Fruit fly (Drosophila melanogaster) whole organism, larva: ENCODE measurements around the gene CG3652.

ENCODE experiments used
- noc ChIP-seq: fragments of 200-800 bp; sonication (Bioruptor generic); optimal IDR thresholded peaks from 3 replicates; lab custom pipeline; 2019; ENCODE audit warnings: missing biosample characterization, mild to moderate bottlenecking, missing genetic modification characterization, moderate library complexity

CG3652 gene

DNA sequence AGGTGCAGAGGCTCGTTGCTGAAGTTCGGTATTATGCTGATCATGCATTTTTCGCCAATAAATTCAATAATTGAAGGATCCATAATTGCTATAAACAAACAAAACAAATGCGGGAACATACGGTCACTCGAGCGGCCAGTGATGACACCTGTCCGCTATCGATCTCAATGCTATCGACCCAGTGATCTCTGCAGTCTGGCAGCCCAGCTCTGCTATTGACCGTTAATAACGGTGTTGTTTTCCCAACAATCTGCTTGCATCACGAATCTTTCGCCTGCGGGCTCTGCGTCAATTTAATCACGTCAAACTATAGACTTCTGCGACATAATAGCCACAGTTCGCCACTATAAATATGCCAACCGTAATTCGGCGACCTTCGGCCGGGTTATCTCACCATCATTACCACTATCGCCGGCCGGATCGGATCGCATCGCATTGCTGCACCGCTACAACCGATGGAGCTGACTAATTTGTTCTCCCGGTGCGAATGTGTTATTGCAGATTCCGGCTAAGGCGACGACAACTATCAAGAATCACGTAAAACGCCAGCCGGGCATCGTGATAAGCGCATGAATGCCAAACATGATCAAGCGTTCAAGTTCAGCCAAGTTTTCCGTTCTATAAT lies 6.6 kb downstream of the CG3652 start, which contains the start of gene Psf2:
Psf2 (minus strand) TSS at position 431 of the 625 bp plus-strand sequence.
- no peak for TF ChIP-seq noc

DNA sequence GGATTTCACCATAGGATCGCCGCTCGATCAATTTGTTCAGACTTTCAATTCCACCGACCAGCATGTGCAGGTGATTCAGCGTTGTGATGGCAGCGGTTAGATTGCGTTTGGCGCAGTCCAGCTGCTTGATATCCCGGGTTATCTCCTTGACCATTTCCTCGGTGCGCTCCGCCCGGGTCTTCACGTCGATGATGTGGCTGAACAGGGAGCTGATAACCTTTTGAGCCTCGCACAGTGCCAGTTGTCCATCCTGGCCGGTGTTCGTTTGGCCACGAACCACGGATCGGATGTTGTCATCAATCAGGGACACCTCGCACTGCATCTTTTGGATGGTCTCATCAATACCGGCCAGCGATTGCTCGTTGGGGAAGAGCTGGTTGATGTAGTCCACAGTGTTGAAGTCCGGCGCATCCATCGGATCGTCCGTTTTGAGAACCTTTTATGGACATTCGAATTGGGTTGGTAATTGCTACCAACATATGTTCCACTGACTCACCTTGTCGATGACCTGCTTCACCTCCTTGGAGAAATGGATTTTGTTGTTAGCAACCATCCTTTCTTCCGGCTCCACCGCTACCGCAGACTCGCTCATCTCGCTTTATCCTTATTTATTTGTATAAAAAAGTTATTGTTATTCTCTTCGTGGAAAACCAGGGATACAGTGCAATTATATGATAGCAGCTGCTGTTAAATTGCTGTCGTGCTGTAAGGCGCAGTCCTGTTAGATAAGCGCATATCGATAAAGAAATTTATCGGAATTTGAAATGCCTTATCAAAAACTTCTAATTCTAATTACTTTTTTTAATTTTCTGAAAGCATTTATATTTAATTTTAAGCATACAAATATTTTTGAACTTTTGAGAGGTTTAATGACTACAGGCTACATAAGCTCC lies 8.0 kb downstream of the CG3652 start, which contains the start of gene Vps53:
Vps53 (minus strand) TSS at position 676 of the 893 bp plus-strand sequence.
- TF ChIP-seq noc: no peak

DNA sequence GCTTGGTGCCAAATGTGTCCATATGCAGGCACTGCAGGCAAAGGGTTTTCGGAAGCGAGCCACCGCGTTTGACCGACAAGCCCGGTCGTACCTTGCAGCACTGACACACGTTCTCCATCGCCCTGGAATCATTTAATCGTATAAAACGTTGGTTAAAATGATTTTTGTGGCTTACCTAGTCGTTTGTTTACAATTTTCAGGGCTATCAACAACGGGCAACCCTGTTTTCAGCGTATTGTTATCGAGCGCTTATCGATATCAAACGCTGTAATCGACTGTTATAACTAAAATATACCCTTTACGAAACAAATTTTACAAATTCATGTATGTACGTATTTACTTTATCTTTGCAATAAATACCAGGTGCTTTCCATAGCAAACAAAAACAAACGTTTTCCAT lies 11.2 kb downstream of the CG3652 start, which contains the start of gene CG17612:
CG17612 (minus strand) TSS at position 214 of the 400 bp plus-strand sequence.
- TF ChIP-seq noc: no peak

DNA sequence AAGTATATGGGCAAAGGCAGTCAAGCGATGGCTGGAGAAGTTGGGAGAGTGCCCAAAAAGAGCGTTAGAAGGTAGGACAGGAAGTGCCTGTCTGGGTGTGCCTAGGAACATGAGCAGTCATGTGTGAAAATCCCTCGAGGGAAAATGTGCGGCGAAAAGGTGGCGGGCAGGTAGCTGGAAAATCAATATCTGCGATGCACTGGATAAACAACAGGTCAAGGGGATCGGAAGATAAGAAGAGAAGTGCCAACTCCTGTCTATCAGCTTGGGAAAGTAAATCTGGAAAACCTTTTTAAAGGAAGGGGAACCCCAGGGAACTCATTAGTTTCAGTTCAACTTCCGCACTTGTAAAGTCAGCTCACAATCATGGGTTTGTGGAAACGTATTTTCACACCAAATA lies 15.3 kb downstream of the CG3652 start:
- TF ChIP-seq noc: no peak

DNA sequence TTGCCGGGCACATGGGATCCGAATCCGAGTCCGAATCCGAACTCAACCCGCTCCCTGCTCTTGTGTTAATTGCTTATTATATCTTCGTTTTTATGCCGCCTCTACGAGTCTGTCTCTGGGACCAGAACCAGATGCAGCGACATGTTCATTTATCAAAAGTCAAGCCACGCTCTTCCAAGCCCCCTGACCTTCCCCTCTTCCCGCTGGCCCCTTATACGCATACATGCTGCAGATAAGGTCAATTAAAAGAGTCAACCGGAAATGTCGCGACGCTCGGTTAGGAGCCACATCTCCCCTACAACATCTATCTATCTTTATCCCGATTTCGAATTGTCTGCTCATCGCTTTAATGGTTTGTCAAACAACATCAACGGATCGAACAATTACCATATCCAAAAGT lies 15.9 kb downstream of the CG3652 start:
- no peak for TF ChIP-seq noc

DNA sequence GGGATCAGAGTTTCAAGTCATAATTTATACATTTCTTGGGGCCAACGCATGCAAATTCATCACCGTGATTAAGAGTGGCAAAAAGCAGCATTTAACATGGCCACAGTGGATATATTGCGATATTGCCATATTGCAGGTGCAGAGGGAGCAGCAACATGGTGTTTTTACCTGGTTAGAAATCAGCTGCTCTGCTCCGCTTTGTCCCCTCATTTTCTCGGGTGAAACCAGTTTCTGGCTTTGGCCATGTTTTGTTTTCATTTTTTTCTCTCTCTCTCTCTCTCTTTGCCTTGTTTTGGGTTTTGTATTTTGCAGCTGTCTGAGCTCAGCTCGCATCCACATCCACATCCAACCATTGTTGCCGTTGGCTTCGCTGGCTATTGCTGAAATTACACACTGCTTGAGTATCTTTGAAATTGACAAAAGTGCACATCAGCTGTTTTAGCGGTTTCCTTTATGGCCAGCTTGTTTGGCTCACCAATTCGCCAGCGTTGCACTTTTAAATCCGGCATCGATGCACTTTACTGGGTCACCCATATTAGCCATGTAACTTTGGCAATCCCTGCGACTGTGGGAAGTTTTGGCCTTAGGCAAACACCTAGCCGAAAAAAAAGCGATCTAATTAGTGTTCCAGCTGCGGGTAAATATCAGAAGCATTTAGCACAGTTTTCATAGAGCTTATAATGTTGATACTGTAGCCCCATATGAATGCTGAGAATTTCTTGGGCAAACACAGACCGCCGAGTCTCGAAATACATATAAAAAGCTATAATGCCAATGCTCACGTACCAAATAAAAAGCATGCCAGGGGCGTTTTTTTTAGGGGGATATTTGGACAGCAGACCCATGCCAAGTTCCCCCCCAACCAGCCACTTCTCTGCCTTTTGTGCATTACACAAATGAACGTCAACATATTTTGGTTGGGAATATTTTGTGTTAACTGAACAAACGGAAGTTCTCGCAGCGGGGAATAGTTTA lies 18.4 kb downstream of the CG3652 start:
- TF ChIP-seq noc: no peak

DNA sequence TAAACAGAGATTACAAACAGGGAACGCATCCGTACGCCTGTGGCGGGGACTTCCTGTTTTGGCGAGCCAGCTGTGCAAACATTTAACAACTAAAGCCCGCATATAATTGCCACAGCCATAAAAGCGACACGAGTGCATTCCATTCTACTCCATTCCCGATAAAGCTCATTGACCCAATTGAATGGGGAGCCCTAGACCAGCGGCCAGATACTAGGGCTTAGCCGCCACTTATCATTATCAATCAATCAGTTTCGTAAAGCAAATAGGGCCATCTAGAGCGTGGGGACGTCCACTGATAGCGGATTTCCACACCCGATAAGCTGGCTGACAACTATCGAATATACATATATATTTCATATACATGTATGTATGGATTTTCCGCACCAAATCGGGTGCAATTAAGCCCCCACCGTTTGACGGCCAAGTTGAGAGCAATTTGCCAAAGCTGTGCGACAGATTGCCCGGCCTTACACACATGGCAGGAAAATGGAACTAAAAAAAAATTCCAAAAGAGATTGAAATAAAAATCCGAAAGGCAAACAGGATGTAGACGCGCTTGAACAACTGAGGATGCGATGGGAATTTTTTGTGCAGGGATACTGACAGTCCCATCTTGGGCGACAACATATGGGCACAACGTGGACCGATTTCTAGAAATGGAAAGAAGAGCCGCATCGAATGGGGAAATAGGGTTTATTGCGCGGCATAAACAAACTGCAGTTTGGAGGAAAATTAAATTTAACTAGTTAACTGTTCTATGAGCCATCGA lies 20.7 kb downstream of the CG3652 start:
- no peak for TF ChIP-seq noc

DNA sequence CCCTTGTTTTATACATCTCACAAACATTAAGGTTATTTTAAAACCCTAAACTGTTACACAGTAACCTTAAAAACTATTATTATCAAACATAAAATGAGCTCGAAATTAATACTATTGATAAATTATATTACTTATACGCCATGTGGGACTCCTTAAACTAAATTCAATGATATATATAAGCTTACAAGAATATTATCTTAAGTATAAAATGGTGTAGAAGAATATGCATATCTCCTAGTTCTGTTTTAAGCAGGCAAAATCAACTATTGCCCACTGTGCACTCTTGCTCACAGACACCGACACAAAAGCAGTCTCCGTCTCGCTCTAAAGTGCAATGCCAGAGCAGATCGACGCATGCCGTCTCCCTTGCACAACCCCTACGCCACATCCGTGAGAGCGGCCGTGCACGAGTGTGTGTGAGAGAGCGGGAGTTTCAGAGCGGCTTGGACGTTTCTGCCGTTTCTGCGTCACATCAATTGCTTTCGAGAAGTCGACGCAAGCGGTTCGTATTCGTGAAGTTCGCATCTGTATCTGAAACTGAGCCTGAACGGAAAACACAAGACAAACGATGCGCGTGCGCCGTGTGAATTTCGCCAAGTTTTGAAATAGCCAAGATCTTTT lies 22.1 kb downstream of the CG3652 start:
- TF ChIP-seq noc: no peak

DNA sequence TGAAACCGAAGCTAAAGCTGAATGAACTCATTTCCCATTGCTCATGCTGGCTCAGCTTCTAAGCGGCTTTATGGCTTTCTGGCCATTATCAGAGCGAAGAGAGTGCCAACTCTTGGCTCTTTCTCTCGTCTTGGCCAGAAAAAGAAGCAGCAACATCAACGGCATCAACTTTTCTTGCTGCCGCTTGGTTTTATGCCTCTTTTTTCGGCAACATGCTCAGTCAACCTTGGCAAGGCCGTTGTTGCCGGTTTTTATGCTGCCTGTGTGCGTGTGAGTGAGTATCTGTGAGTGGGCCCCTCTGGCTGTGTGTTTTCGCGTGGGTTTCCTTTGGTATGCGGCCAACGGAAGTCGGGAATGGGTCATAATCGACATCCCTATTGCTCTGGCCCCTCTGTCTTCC lies 23.1 kb downstream of the CG3652 start:
- TF ChIP-seq noc: no peak

DNA sequence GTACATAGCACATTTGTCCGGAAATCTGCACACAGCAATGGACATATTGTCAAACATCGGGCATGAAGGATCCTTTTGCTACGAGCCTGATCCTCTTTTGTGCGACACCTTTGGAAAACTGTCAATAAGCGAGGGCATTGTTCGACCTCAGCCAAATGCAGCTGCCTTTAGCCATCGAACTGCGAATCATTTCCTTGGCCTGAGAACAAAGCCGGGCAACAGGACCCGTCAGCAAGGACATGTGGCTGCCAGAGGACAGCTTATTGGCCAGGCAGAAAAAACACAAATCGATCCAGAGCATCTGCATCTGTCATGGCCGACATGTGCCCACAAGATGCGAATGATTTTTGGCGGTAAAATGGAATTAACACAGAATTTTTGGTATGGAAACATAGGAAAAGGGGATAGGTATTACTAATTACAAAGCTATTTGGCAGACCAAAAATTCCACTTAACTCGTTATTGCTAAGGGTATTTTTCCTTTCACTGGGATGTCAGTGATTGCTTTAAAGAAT lies 23.6 kb downstream of the CG3652 start:
- no peak for TF ChIP-seq noc

DNA sequence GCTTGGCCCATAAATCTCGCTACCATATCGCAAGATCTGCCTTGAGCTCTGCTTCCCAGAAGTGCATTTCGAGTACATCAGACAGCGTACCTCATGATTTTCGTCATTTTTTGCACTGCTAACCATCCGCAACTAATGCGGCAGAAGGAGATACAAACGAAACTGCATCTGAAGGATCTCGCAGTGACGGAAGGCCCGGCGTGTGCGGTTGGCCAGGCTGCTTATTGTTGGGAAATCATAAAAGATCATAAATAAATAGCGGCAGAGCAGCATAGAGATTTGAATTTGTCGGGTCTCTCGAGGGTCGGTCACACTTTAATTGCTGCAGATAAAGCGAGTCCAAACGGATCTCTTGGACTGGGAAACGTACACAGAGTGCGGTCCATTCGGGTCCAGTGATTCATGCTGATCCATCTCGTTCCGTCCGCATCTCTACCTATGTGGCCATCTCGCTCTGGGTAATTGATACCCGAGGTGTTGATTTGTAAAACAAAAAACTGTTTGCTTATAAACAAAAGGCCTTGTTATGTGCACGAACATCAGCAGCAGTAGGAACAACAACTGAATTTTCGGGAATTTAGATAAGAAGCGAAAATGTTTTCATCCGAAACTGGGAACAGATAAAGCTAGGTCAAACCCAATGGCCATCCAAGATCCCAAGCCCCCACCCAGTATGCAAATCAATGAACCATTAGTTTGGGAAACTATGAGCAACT lies 25.0 kb downstream of the CG3652 start:
- no peak for TF ChIP-seq noc

DNA sequence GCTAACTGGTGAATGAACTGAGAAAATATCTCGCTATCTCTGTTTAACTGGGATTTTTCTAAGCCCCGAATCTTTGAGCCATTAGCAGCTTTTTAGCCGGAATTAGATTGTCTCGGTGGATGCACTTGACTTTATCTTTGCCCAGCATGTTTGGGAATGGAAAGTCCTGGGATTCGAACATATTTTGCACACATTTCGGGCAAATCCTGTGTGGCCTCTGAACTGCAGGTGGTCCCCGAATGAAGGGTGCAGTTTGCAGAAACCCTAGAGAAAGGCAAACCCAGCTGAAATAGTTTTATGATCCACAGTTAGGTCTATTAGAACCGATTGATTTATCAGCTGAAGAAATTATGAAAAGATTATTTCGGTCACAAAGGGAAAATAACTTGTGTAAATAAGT lies 27.0 kb downstream of the CG3652 start:
- no peak for TF ChIP-seq noc

DNA sequence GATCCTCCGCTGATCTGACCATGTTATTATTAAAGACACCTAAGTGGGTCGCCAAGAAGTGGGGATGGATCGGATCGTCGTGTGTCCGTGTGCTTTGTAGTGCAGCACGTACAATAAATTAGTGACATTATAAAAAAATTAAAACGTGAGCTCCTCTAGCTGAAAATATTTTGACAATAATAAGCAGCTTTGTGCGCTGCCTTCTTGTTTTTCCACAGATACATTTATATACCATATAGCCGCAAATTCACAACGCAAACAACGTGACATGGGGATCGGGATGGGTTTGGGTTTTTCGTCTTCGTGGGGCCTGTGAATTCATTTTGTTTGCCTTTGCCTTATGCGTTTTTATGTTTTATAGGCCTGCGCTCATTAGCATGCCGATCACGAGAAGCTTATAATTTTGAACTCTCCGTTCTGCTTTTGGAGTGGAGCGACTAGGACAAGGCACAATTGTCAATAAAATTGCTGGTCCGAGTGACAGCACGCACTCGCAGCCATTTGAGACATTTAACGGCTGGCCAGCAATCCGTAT lies 27.8 kb downstream of the CG3652 start:
- no peak for TF ChIP-seq noc

DNA sequence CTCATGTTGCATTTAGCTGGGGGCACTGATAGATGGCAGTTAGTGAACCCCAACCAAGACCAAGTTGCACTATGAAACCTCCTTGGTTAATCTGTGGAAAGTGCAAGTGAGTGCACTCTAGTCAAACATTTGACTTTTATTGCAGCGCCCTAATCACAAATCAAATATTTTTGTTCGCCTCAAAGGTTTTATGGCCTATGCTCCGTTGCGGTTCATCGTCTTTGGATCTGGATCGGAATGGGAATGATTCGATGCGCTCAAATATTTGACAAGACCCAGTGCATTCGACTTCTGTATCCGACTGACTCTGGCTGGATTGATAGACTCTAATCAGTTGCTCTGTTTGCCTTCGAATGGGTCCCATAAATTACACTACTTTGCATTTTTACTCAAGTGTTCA lies 28.8 kb downstream of the CG3652 start:
- no peak for TF ChIP-seq noc
